Worm (Caenorhabditis elegans) whole organism, late embryonic: ENCODE data around the gene Y73C8B.9.

Experiments
- ceh-24 ChIP-seq: sonication (generic microtip); optimal IDR thresholded peaks from 2 replicates; lab custom pipeline; 2016; ENCODE audit warnings: mild to moderate bottlenecking, missing genetic modification characterization, missing compliant biosample characterization
- ets-4 ChIP-seq: sonication (generic microtip); optimal IDR thresholded peaks from 2 replicates; lab custom pipeline; 2016; ENCODE audit warnings: missing genetic modification characterization, missing compliant biosample characterization
- fax-1 ChIP-seq: sonication (generic microtip); optimal IDR thresholded peaks from 2 replicates; lab custom pipeline; 2016; ENCODE audit warnings: missing genotype, missing genetic modification characterization, missing compliant biosample characterization
- fkh-10 ChIP-seq: fragments of 150-350 bp; optimal IDR thresholded peaks from 2 replicates; lab custom pipeline; 2014; ENCODE audit warnings: missing biosample characterization, missing genetic modification reagents, missing genetic modification characterization
- nhr-11 ChIP-seq: fragments of 150-350 bp; optimal IDR thresholded peaks from 2 replicates; lab custom pipeline; 2014; ENCODE audit warnings: missing biosample characterization, missing genetic modification characterization
- pag-3 ChIP-seq: sonication (generic microtip); optimal IDR thresholded peaks from 2 replicates; lab custom pipeline; 2016; ENCODE audit warnings: missing compliant biosample characterization, missing genetic modification characterization, borderline replicate concordance
- tbx-7 ChIP-seq: sonication (generic microtip); optimal IDR thresholded peaks from 2 replicates; lab custom pipeline; 2016; ENCODE audit warnings: missing genotype, missing genetic modification characterization, missing compliant biosample characterization

- no peak for TF ChIP-seq fkh-10 (GFP tag; lab: Kevin White, UChicago)
- no peak for TF ChIP-seq tbx-7 (tag; lab: Kevin White, UChicago)
- no peak for TF ChIP-seq ets-4 (tag; lab: Kevin White, UChicago)
- TF ChIP-seq ceh-24 (tag; lab: Kevin White, UChicago): no peak
- no peak for TF ChIP-seq pag-3
- TF ChIP-seq nhr-11 (tag; lab: Kevin White, UChicago): no peak
- no peak for TF ChIP-seq fax-1 (tag; lab: Kevin White, UChicago)
Observed at ce11 chrV:3210147-3210546, 16.8 kb downstream of the Y73C8B.9 start, which contains the start of gene apx-1.
